Worm (Caenorhabditis elegans) whole organism, L1 larva: Measurements from ENCODE around the gene sorb-1.
A peak's percentile ranks its signal among the peaks of the same experiment; 100 is the strongest.

ENCODE experiments used
- C04F5.9 ChIP-seq: sonication (generic microtip); optimal IDR thresholded peaks from 2 replicates; lab custom pipeline; 2016; ENCODE audit warnings: missing genetic modification characterization, missing compliant biosample characterization
- alr-1 ChIP-seq: fragments of 200-800 bp; sonication (Bioruptor generic); optimal IDR thresholded peaks from 2 replicates; lab custom pipeline; 2018; ENCODE audit warnings: borderline replicate concordance, mild to moderate bottlenecking, missing genetic modification characterization, missing compliant biosample characterization
- aly-2 ChIP-seq: fragments of 150-350 bp; optimal IDR thresholded peaks from 2 replicates; lab custom pipeline; 2014; ENCODE audit warnings: missing biosample characterization, missing genetic modification characterization
- ama-1 ChIP-seq: fragments of 150-350 bp; optimal IDR thresholded peaks from 2 replicates; lab custom pipeline; 2014
- ceh-63 ChIP-seq: fragments of 200-800 bp; sonication (Bioruptor generic); optimal IDR thresholded peaks from 2 replicates; lab custom pipeline; 2018; ENCODE audit warnings: mild to moderate bottlenecking, missing genetic modification characterization, missing compliant biosample characterization
- ceh-90 ChIP-seq: sonication (generic microtip); optimal IDR thresholded peaks from 2 replicates; lab custom pipeline; 2016; ENCODE audit warnings: missing genetic modification characterization, missing compliant biosample characterization
- ces-1 ChIP-seq: fragments of 150-350 bp; optimal IDR thresholded peaks from 2 replicates; lab custom pipeline; 2014; ENCODE audit warnings: missing biosample characterization, missing genetic modification reagents, missing genetic modification characterization
- dpl-1 ChIP-seq, 3 experiments: fragments of 150-350 bp in 2 of 3; sonication (generic microtip) in 1 of 3; optimal IDR thresholded peaks; 2 replicates each; lab custom pipeline; 2014 to 2017; ENCODE audit warnings: missing biosample characterization in 3 of 3, missing genetic modification characterization in 3 of 3, missing genetic modification reagents in 3 of 3
- elt-2 ChIP-seq: sonication (generic microtip); optimal IDR thresholded peaks from 2 replicates; lab custom pipeline; 2016; ENCODE audit warnings: missing genetic modification characterization, mild to moderate bottlenecking, inconsistent platforms, missing compliant biosample characterization, missing genetic modification reagents
- ets-5 ChIP-seq: fragments of 200-800 bp; sonication (Bioruptor generic); IDR thresholded peaks from 2 replicates; pipeline ENCODE4 v1.3.6; 2022; ENCODE audit warnings: missing genetic modification characterization, missing compliant biosample characterization
- fkh-8 ChIP-seq: sonication (generic microtip); optimal IDR thresholded peaks from 2 replicates; lab custom pipeline; 2016; ENCODE audit warnings: mild to moderate bottlenecking, missing genetic modification characterization, missing compliant biosample characterization
- grh-1 ChIP-seq: fragments of 200-800 bp; sonication (Bioruptor generic); IDR thresholded peaks from 2 replicates; pipeline ENCODE4 v1.3.6; 2022; ENCODE audit warnings: missing genetic modification reagents, missing genetic modification characterization, missing compliant biosample characterization
- hlh-4 ChIP-seq: sonication (generic microtip); optimal IDR thresholded peaks from 2 replicates; lab custom pipeline; 2016; ENCODE audit warnings: mild to moderate bottlenecking, missing genetic modification characterization, missing compliant biosample characterization
- isw-1 ChIP-seq: fragments of 200-800 bp; sonication (Bioruptor generic); IDR thresholded peaks from 2 replicates; pipeline ENCODE4 v1.3.6; 2022; ENCODE audit warnings: missing genetic modification characterization, missing compliant biosample characterization
- lin-14 ChIP-seq: fragments of 200-800 bp; sonication (Bioruptor generic); optimal IDR thresholded peaks from 2 replicates; lab custom pipeline; 2018; ENCODE audit warnings: mild to moderate bottlenecking, missing genetic modification characterization, moderate library complexity, missing compliant biosample characterization
- lin-15B ChIP-seq: fragments of 150-350 bp; sonication (generic microtip); optimal IDR thresholded peaks from 3 replicates; lab custom pipeline; 2014; ENCODE audit warnings: missing biosample characterization, missing genetic modification characterization
- lin-35 ChIP-seq, 2 experiments: fragments of 150-350 bp; optimal IDR thresholded peaks; 2 replicates each; lab custom pipeline; 2014; ENCODE audit warnings: missing biosample characterization in 2 of 2, missing genetic modification characterization in 2 of 2, missing genetic modification reagents in 2 of 2
- lin-39 ChIP-seq: fragments of 150-350 bp; optimal IDR thresholded peaks from 2 replicates; lab custom pipeline; 2014; ENCODE audit warnings: missing biosample characterization, missing genetic modification reagents, missing genetic modification characterization
- lir-3 ChIP-seq: sonication (generic microtip); optimal IDR thresholded peaks from 2 replicates; lab custom pipeline; 2016; ENCODE audit warnings: mild to moderate bottlenecking, missing genetic modification characterization, moderate library complexity, missing compliant biosample characterization; ENCODE audit not compliant: poor library complexity
- mdl-1 ChIP-seq, 2 experiments: fragments of 150-350 bp; optimal IDR thresholded peaks; 2 replicates each; lab custom pipeline; 2014 to 2017; ENCODE audit warnings: missing biosample characterization in 2 of 2, missing genetic modification characterization in 2 of 2, inconsistent platforms in 1 of 2
- mep-1 ChIP-seq: fragments of 150-350 bp; optimal IDR thresholded peaks from 2 replicates; lab custom pipeline; 2014; ENCODE audit warnings: missing biosample characterization, missing genetic modification characterization
- nhr-20 ChIP-seq: sonication (generic microtip); optimal IDR thresholded peaks from 2 replicates; lab custom pipeline; 2016; ENCODE audit warnings: mild to moderate bottlenecking, missing genetic modification characterization, missing compliant biosample characterization
- nhr-47 ChIP-seq: sonication (generic microtip); optimal IDR thresholded peaks from 2 replicates; lab custom pipeline; 2016; ENCODE audit warnings: mild to moderate bottlenecking, missing genetic modification characterization, moderate library complexity, missing compliant biosample characterization
- nhr-85 ChIP-seq: sonication (generic microtip); peaks from one replicate; lab custom pipeline; 2016; ENCODE audit warnings: missing genetic modification characterization, inconsistent platforms, missing compliant biosample characterization
- nhr-90 ChIP-seq: sonication (generic microtip); optimal IDR thresholded peaks from 2 replicates; lab custom pipeline; 2016; ENCODE audit warnings: mild to moderate bottlenecking, missing genetic modification characterization, missing compliant biosample characterization; ENCODE audit not compliant: poor library complexity
- pax-3 ChIP-seq: fragments of 200-800 bp; sonication (Bioruptor generic); optimal IDR thresholded peaks from 2 replicates; lab custom pipeline; 2018; ENCODE audit warnings: mild to moderate bottlenecking, missing genetic modification characterization, moderate library complexity, missing compliant biosample characterization
- pqm-1 ChIP-seq: sonication (generic microtip); optimal IDR thresholded peaks from 3 replicates; lab custom pipeline; 2017; ENCODE audit warnings: missing biosample characterization, missing genetic modification characterization
- rnt-1 ChIP-seq: sonication (generic microtip); optimal IDR thresholded peaks from 2 replicates; lab custom pipeline; 2016; ENCODE audit warnings: mild to moderate bottlenecking, missing genetic modification characterization, moderate library complexity, missing compliant biosample characterization
- snpc-4 ChIP-seq: fragments of 150-350 bp; optimal IDR thresholded peaks from 2 replicates; lab custom pipeline; 2014; ENCODE audit warnings: missing biosample characterization, missing genetic modification characterization
- sox-4 ChIP-seq: sonication (generic microtip); optimal IDR thresholded peaks from 2 replicates; lab custom pipeline; 2016; ENCODE audit warnings: missing genetic modification characterization, missing compliant biosample characterization
- sptf-1 ChIP-seq: fragments of 150-350 bp; optimal IDR thresholded peaks from 2 replicates; lab custom pipeline; 2014; ENCODE audit warnings: missing biosample characterization, missing genetic modification characterization
- sup-37 ChIP-seq: fragments of 200-800 bp; sonication (Bioruptor generic); optimal IDR thresholded peaks from 2 replicates; lab custom pipeline; 2018; ENCODE audit warnings: mild to moderate bottlenecking, missing genetic modification characterization, missing compliant biosample characterization
- unc-98 ChIP-seq: fragments of 200-800 bp; sonication (Bioruptor generic); IDR thresholded peaks from 2 replicates; pipeline ENCODE4 v1.3.6; 2022; ENCODE audit warnings: missing genetic modification characterization, missing compliant biosample characterization
- ztf-11 ChIP-seq, 2 experiments: sonication (generic microtip); optimal IDR thresholded peaks; 2 replicates each; lab custom pipeline; 2016 to 2017; ENCODE audit warnings: missing genetic modification characterization in 2 of 2, missing biosample characterization in 1 of 2, missing compliant biosample characterization in 1 of 2

The sorb-1 gene

ce11 chrIV:13703828-13704425 is 46.2 kb upstream of the sorb-1 start, which contains the start of gene tlp-1 (continued):
- no peak for TF ChIP-seq lir-3 (tag; lab: Kevin White, UChicago)
- no peak for TF ChIP-seq lin-15B
- no peak for TF ChIP-seq sptf-1 (tag; lab: Kevin White, UChicago)
- TF ChIP-seq ama-1 (lab: Kevin White, UChicago), result no peak
- TF ChIP-seq aly-2 (tag; lab: Kevin White, UChicago), result no peak

ce11 chrIV:13707894-13708293 is 42.2 kb upstream of the sorb-1 start:
- TF ChIP-seq lin-35 (GFP tag; optimal IDR thresholded peaks at IDR 0.05; lab: Kevin White, UChicago) (peak in 1 of 2 experiments; percentile 26), ets-5 (GFP tag; lab: Robert Waterston, UW) (no peak), snpc-4 (no peak), rnt-1 (tag; lab: Kevin White, UChicago) (no peak), nhr-85 (tag; lab: Kevin White, UChicago) (peak; percentile 6), sup-37 (GFP tag; lab: Kevin White, UChicago) (no peak), pax-3 (tag; lab: Kevin White, UChicago) (peak; percentile 62), elt-2 (tag; lab: Kevin White, UChicago) (peak; percentile 93), nhr-20 (tag; lab: Kevin White, UChicago) (peak; percentile 4), mdl-1 (tag; optimal IDR thresholded peaks at IDR 0.05; lab: Kevin White, UChicago) (no peak), pqm-1 (peak; percentile 11), nhr-90 (tag; lab: Kevin White, UChicago) (peak; percentile 42)

ce11 chrIV:13709069-13709640 is 41.0 kb upstream of the sorb-1 start:
- no peak for TF ChIP-seq fkh-8 (tag; lab: Kevin White, UChicago)
- no peak for TF ChIP-seq nhr-47 (tag; lab: Kevin White, UChicago)
- no peak for TF ChIP-seq lin-15B
- TF ChIP-seq C04F5.9 (tag; lab: Kevin White, UChicago), result no peak
- TF ChIP-seq pax-3 (tag; lab: Kevin White, UChicago), result no peak
- TF ChIP-seq grh-1, result no peak
- no peak for TF ChIP-seq snpc-4
- no peak for TF ChIP-seq lin-14 (GFP tag; lab: Kevin White, UChicago)

- TF ChIP-seq pqm-1 (no peak), alr-1 (tag; lab: Kevin White, UChicago) (no peak), rnt-1 (tag; lab: Kevin White, UChicago) (no peak), mep-1 (tag; lab: Kevin White, UChicago) (no peak), sox-4 (no peak), ceh-63 (GFP tag; lab: Kevin White, UChicago) (no peak), ceh-90 (tag; lab: Kevin White, UChicago) (no peak), ztf-11 (tag; optimal IDR thresholded peaks at IDR 0.05; lab: Kevin White, UChicago) (no peak), dpl-1 (GFP tag; optimal IDR thresholded peaks at IDR 0.05; lab: Kevin White, UChicago) (no peak), ces-1 (GFP tag; lab: Kevin White, UChicago) (no peak), hlh-4 (tag; lab: Kevin White, UChicago) (no peak), lin-15B (no peak), isw-1 (GFP tag; lab: Robert Waterston, UW) (no peak), unc-98 (GFP tag; lab: Robert Waterston, UW) (no peak), lin-39 (tag; lab: Kevin White, UChicago) (no peak)
These were observed 39.8 kb upstream of the sorb-1 start for ce11 chrIV:13710367-13710766.
